Fruit fly (Drosophila melanogaster) whole organism, embryonic: Measurements from ENCODE around the gene CG6937.

Experiments
- Atf3 ChIP-seq: fragments of 200-800 bp; sonication (Bioruptor generic); optimal IDR thresholded peaks from 3 replicates; lab custom pipeline; 2016; ENCODE audit warnings: missing biosample characterization, missing genetic modification characterization
- Blimp-1 ChIP-seq: fragments of 200-800 bp; sonication (Bioruptor generic); optimal IDR thresholded peaks from 3 replicates; lab custom pipeline; 2018; ENCODE audit warnings: missing biosample characterization, missing genetic modification characterization, mild to moderate bottlenecking, moderate library complexity, missing genetic modification reagents
- CG10209 ChIP-seq: fragments of 200-800 bp; sonication (Bioruptor generic); optimal IDR thresholded peaks from 3 replicates; lab custom pipeline; 2017; ENCODE audit warnings: missing biosample characterization, mild to moderate bottlenecking, missing genetic modification characterization, missing genetic modification reagents
- CG10321 ChIP-seq: fragments of 200-800 bp; sonication (Bioruptor generic); IDR thresholded peaks from 2 replicates; pipeline ENCODE4 v1.3.6; 2022; ENCODE audit warnings: missing biosample characterization, missing genetic modification characterization
- CG10654 ChIP-seq: fragments of 200-800 bp; sonication (Bioruptor generic); optimal IDR thresholded peaks from 2 replicates; lab custom pipeline; 2016; ENCODE audit warnings: missing biosample characterization, missing genetic modification characterization
- CG10959 ChIP-seq: fragments of 200-800 bp; sonication (Bioruptor generic); IDR thresholded peaks from 2 replicates; pipeline ENCODE4 v1.3.6; 2022; ENCODE audit warnings: missing biosample characterization, missing genetic modification characterization
- CG12219 ChIP-seq: fragments of 200-800 bp; sonication (Bioruptor generic); optimal IDR thresholded peaks from 3 replicates; lab custom pipeline; 2018; ENCODE audit warnings: missing biosample characterization, mild to moderate bottlenecking, missing genetic modification characterization
- CG12236 ChIP-seq: fragments of 200-800 bp; sonication (Bioruptor generic); optimal IDR thresholded peaks from 2 replicates; lab custom pipeline; 2016; ENCODE audit warnings: missing biosample characterization, missing genetic modification characterization
- CG12391 ChIP-seq: fragments of 200-800 bp; sonication (Bioruptor generic); optimal IDR thresholded peaks from 3 replicates; lab custom pipeline; 2018; ENCODE audit warnings: missing biosample characterization, mild to moderate bottlenecking, missing genetic modification characterization, moderate library complexity
- CG13296 ChIP-seq: fragments of 200-800 bp; sonication (Bioruptor generic); optimal IDR thresholded peaks from 3 replicates; lab custom pipeline; 2018; ENCODE audit warnings: missing biosample characterization, mild to moderate bottlenecking, missing genetic modification characterization
- CG15073 ChIP-seq: fragments of 200-800 bp; sonication (Bioruptor generic); optimal IDR thresholded peaks from 2 replicates; lab custom pipeline; 2016; ENCODE audit warnings: missing biosample characterization, missing genetic modification characterization
- CG16813 ChIP-seq: fragments of 200-800 bp; sonication (Bioruptor generic); IDR thresholded peaks from 3 replicates; pipeline ENCODE4 v1.3.6; 2022; ENCODE audit warnings: missing biosample characterization, missing genetic modification characterization; ENCODE audit not compliant: partially characterized antibody
- CG17361 ChIP-seq: fragments of 200-800 bp; sonication (Bioruptor generic); IDR thresholded peaks from 3 replicates; pipeline ENCODE4 v1.3.6; 2022; ENCODE audit warnings: missing biosample characterization, missing genetic modification characterization
- CG17912 ChIP-seq: fragments of 200-800 bp; sonication (Bioruptor generic); optimal IDR thresholded peaks from 2 replicates; lab custom pipeline; 2018; ENCODE audit warnings: missing biosample characterization, mild to moderate bottlenecking, missing genetic modification characterization
- CG1832 ChIP-seq: fragments of 200-800 bp; sonication (Bioruptor generic); optimal IDR thresholded peaks from 2 replicates; lab custom pipeline; 2017; ENCODE audit warnings: missing biosample characterization, mild to moderate bottlenecking, missing genetic modification characterization, inconsistent platforms
- CG2116 ChIP-seq: fragments of 200-800 bp; sonication (Bioruptor generic); optimal IDR thresholded peaks from 3 replicates; lab custom pipeline; 2018; ENCODE audit warnings: missing biosample characterization, mild to moderate bottlenecking, missing genetic modification characterization
- CG2120 ChIP-seq: fragments of 200-800 bp; sonication (Bioruptor generic); optimal IDR thresholded peaks from 3 replicates; lab custom pipeline; 2016; ENCODE audit warnings: missing biosample characterization, missing genetic modification characterization
- CG2712 ChIP-seq: fragments of 200-800 bp; optimal IDR thresholded peaks from 3 replicates; lab custom pipeline; 2019; ENCODE audit warnings: missing biosample characterization, mild to moderate bottlenecking, missing genetic modification characterization, moderate library complexity
- CG34376 ChIP-seq: fragments of 200-800 bp; sonication (Bioruptor generic); optimal IDR thresholded peaks from 2 replicates; lab custom pipeline; 2018; ENCODE audit warnings: missing biosample characterization, mild to moderate bottlenecking, missing genetic modification characterization
- CG4617 ChIP-seq: fragments of 200-800 bp; sonication (Bioruptor generic); optimal IDR thresholded peaks from 3 replicates; lab custom pipeline; 2016; ENCODE audit warnings: missing biosample characterization, missing genetic modification characterization, borderline replicate concordance
- CG6813 ChIP-seq: fragments of 200-800 bp; sonication (Bioruptor generic); optimal IDR thresholded peaks from 2 replicates; lab custom pipeline; 2017; ENCODE audit warnings: missing biosample characterization, missing genetic modification characterization, mild to moderate bottlenecking, moderate library complexity, missing genetic modification reagents
- CG7271 ChIP-seq: fragments of 200-800 bp; sonication (Bioruptor generic); optimal IDR thresholded peaks from 2 replicates; lab custom pipeline; 2018; ENCODE audit warnings: missing biosample characterization, mild to moderate bottlenecking, missing genetic modification characterization, moderate library complexity
- Dfd ChIP-seq, 2 experiments: fragments of >200 bp; optimal IDR thresholded peaks; 2 replicates each; lab custom pipeline; 2017; ENCODE audit warnings: missing biosample characterization in 2 of 2, missing genetic modification characterization in 2 of 2
- E2f1 ChIP-seq: fragments of 200-800 bp; sonication (Bioruptor generic); IDR thresholded peaks from 2 replicates; pipeline ENCODE4 v1.3.6; 2022; ENCODE audit warnings: missing biosample characterization, missing genetic modification characterization
- Ets65A ChIP-seq: fragments of 200-800 bp; sonication (Bioruptor generic); peaks from one replicate; lab custom pipeline; 2016; ENCODE audit warnings: missing biosample characterization, missing genetic modification characterization
- Hr51 ChIP-seq, 2 experiments: fragments of 200-800 bp; sonication (Bioruptor generic); optimal IDR thresholded peaks; 2 replicates in 1 of 2; 3 replicates in 1 of 2; lab custom pipeline; 2016 to 2018; ENCODE audit warnings: missing biosample characterization in 2 of 2, missing genetic modification characterization in 2 of 2, mild to moderate bottlenecking in 1 of 2, moderate library complexity in 1 of 2
- Jarid2 ChIP-seq: fragments of 200-800 bp; sonication (Bioruptor generic); optimal IDR thresholded peaks from 3 replicates; lab custom pipeline; 2017; ENCODE audit warnings: mild to moderate bottlenecking, missing biosample characterization, missing genetic modification reagents, missing genetic modification characterization
- NC2β ChIP-seq: fragments of 200-800 bp; sonication (Bioruptor generic); optimal IDR thresholded peaks from 2 replicates; lab custom pipeline; 2016; ENCODE audit warnings: missing biosample characterization, missing genetic modification characterization
- Neu2 ChIP-seq: fragments of 200-800 bp; sonication (Bioruptor generic); optimal IDR thresholded peaks from 3 replicates; lab custom pipeline; 2016; ENCODE audit warnings: missing biosample characterization, missing genetic modification characterization, borderline replicate concordance
- Ptx1 ChIP-seq: fragments of 200-800 bp; sonication (Bioruptor generic); IDR thresholded peaks from 2 replicates; pipeline ENCODE4 v1.3.6; 2022; ENCODE audit warnings: missing biosample characterization, missing genetic modification characterization
- Side ChIP-seq: fragments of 200-800 bp; sonication (Bioruptor generic); optimal IDR thresholded peaks from 2 replicates; lab custom pipeline; 2016; ENCODE audit warnings: missing biosample characterization, missing genetic modification characterization
- az2 ChIP-seq: fragments of 200-800 bp; sonication (Bioruptor generic); optimal IDR thresholded peaks from 3 replicates; lab custom pipeline; 2016; ENCODE audit warnings: missing biosample characterization, missing genetic modification characterization
- cg ChIP-seq: fragments of 200-800 bp; sonication (Bioruptor generic); optimal IDR thresholded peaks from 3 replicates; lab custom pipeline; 2019; ENCODE audit warnings: missing biosample characterization, mild to moderate bottlenecking, missing genetic modification characterization, moderate library complexity
- crc ChIP-seq: fragments of 200-800 bp; sonication (Bioruptor generic); optimal IDR thresholded peaks from 2 replicates; lab custom pipeline; 2016; ENCODE audit warnings: missing biosample characterization, missing genetic modification characterization
- crol ChIP-seq: fragments of 200-800 bp; sonication (Bioruptor generic); IDR thresholded peaks from 2 replicates; pipeline ENCODE4 v1.3.6; 2022; ENCODE audit warnings: missing biosample characterization, missing genetic modification characterization
- fu2 ChIP-seq: fragments of 200-800 bp; sonication (Bioruptor generic); optimal IDR thresholded peaks from 2 replicates; lab custom pipeline; 2016; ENCODE audit warnings: missing biosample characterization, missing genetic modification characterization
- gcm2 ChIP-seq: fragments of 200-800 bp; sonication (Bioruptor generic); optimal IDR thresholded peaks from 2 replicates; lab custom pipeline; 2016; ENCODE audit warnings: missing biosample characterization, missing genetic modification characterization
- grn ChIP-seq: fragments of 200-800 bp; sonication (Bioruptor generic); optimal IDR thresholded peaks from 3 replicates; lab custom pipeline; 2017; ENCODE audit warnings: missing biosample characterization, missing genetic modification characterization
- hbn ChIP-seq: fragments of 200-800 bp; sonication (Bioruptor generic); IDR thresholded peaks from 2 replicates; pipeline ENCODE4 v1.3.6; 2022; ENCODE audit warnings: missing biosample characterization, missing genetic modification characterization; ENCODE audit not compliant: partially characterized antibody
- jumu ChIP-seq: fragments of 200-800 bp; sonication (Bioruptor generic); optimal IDR thresholded peaks from 3 replicates; lab custom pipeline; 2016; ENCODE audit warnings: missing biosample characterization, missing genetic modification characterization
- pzg ChIP-seq: fragments of 200-800 bp; sonication (Bioruptor generic); optimal IDR thresholded peaks from 3 replicates; lab custom pipeline; 2018; ENCODE audit warnings: missing biosample characterization, mild to moderate bottlenecking, missing genetic modification characterization, moderate library complexity
- ranshi ChIP-seq: fragments of 200-800 bp; sonication (Bioruptor generic); IDR thresholded peaks from 2 replicates; pipeline ENCODE4 v1.3.6; 2022; ENCODE audit warnings: missing biosample characterization, missing genetic modification characterization
- scrt ChIP-seq: fragments of 200-800 bp; sonication (Bioruptor generic); optimal IDR thresholded peaks from 2 replicates; lab custom pipeline; 2018; ENCODE audit warnings: missing biosample characterization, mild to moderate bottlenecking, missing genetic modification characterization, moderate library complexity
- sna ChIP-seq: fragments of 200-800 bp; sonication (Bioruptor generic); IDR thresholded peaks from 2 replicates; pipeline ENCODE4 v1.3.6; 2022; ENCODE audit warnings: missing biosample characterization, missing genetic modification characterization; ENCODE audit not compliant: partially characterized antibody
- ssp ChIP-seq: fragments of 200-800 bp; sonication (Bioruptor generic); IDR thresholded peaks from 2 replicates; pipeline ENCODE4 v1.3.6; 2022; ENCODE audit warnings: missing biosample characterization, missing genetic modification characterization
- tio ChIP-seq: fragments of 200-800 bp; sonication (Bioruptor generic); optimal IDR thresholded peaks from 2 replicates; lab custom pipeline; 2017; ENCODE audit warnings: missing biosample characterization, missing genetic modification characterization, inconsistent platforms
- vnd ChIP-seq: fragments of 200-800 bp; sonication (Bioruptor generic); IDR thresholded peaks from 3 replicates; pipeline ENCODE4 v1.3.6; 2022; ENCODE audit warnings: missing biosample characterization, missing genetic modification characterization; ENCODE audit not compliant: partially characterized antibody
- vvl ChIP-seq: fragments of 200-800 bp; sonication (Bioruptor generic); IDR thresholded peaks from 2 replicates; pipeline ENCODE4 v1.3.6; 2022; ENCODE audit warnings: missing biosample characterization, missing genetic modification characterization
- wor ChIP-seq: fragments of 200-800 bp; sonication (Bioruptor generic); IDR thresholded peaks from 2 replicates; pipeline ENCODE4 v1.3.6; 2022; ENCODE audit warnings: missing biosample characterization, missing genetic modification characterization

The CG6937 gene

DNA sequence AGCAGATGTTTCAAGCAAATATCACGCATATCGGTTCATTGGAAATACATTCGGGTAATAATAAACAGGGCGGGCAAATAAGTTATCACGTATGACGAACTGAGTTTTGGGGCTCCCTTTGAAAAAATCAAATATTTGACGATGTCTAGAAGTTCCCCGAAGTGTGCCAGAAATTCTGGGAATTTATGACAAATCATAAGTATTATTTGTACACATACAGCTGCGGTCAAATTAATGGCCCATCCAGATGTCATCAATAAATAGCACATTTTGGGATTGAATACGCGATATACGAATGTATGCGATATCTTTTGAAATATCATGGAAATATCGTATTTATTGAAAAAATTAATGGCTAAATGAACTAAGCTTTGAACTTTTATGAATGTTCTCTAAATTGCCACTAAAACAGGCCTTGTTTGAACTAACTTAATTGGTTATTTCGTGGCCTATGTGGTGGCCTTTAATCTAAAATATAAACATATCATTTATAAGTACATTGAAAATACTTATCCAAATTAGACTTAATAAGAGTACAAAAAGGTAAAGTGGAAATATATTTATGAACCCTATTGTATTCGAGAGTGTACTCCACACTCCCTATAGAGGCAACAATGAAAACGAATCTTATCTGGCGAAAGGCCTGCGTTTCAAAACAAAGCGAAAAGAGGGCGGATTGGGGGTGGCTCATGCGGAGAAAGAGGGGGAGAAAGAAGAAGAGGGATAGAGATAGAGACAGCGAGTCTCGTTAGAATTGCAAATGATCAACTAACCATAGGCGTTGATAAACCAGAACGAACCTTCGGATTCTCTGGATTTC is 41.2 kb downstream of the CG6937 start:
- TF ChIP-seq CG2120 (GFP tag; lab: Kevin White, UChicago) (peak; percentile 37), CG17361 (GFP tag; lab: Robert Waterston, UW) (peak; percentile 73; the same call in 2 of the 3 replicates), CG6813 (peak; percentile 8), CG15073 (no peak), fu2 (GFP tag; lab: Kevin White, UChicago) (no peak), scrt (GFP tag; lab: Kevin White, UChicago) (no peak), Ptx1 (GFP tag; lab: Robert Waterston, UW) (no peak), CG10321 (no peak), CG16813 (GFP tag; lab: Robert Waterston, UW) (no peak), sna (no peak), Hr51 (GFP tag; optimal IDR thresholded peaks at IDR 0.05; lab: Kevin White, UChicago) (peak in 1 of 2 experiments; percentile 47), Neu2 (GFP tag; lab: Kevin White, UChicago) (no peak), Side (GFP tag; lab: Kevin White, UChicago) (no peak), CG34376 (GFP tag; lab: Kevin White, UChicago) (no peak), vvl (GFP tag; lab: Robert Waterston, UW) (peak; percentile 23; the same call in 1 of the 2 replicates), jumu (GFP tag; lab: Kevin White, UChicago) (no peak), vnd (GFP tag; lab: Robert Waterston, UW) (no peak), CG10654 (no peak), E2f1 (GFP tag; lab: Robert Waterston, UW) (no peak), gcm2 (GFP tag; lab: Kevin White, UChicago) (no peak), crc (no peak), grn (GFP tag; lab: Kevin White, UChicago) (no peak), CG12236 (no peak), ssp (GFP tag; lab: Robert Waterston, UW) (no peak), CG12219 (no peak), CG10959 (GFP tag; lab: Robert Waterston, UW) (no peak), hbn (GFP tag; lab: Robert Waterston, UW) (no peak), tio (peak; percentile 56), ranshi (no peak), CG1832 (GFP tag; lab: Kevin White, UChicago) (no peak), Dfd (GFP tag; optimal IDR thresholded peaks at IDR 0.05; lab: Kevin White, UChicago) (no peak), CG12391 (tag; lab: Kevin White, UChicago) (peak; percentile 59), az2 (GFP tag; lab: Kevin White, UChicago) (peak; percentile 58), Atf3 (GFP tag; lab: Kevin White, UChicago) (no peak), CG17912 (GFP tag; lab: Kevin White, UChicago) (no peak), CG4617 (GFP tag; lab: Kevin White, UChicago) (no peak), CG10209 (peak; percentile 24), pzg (GFP tag; lab: Kevin White, UChicago) (no peak), Jarid2 (GFP tag; lab: Kevin White, UChicago) (no peak), CG2116 (GFP tag; lab: Kevin White, UChicago) (no peak), cg (GFP tag; lab: Kevin White, UChicago) (no peak), CG13296 (GFP tag; lab: Kevin White, UChicago) (no peak), crol (peak; percentile 70), Blimp-1 (peak; percentile 54), Ets65A (no peak), CG7271 (tag; lab: Kevin White, UChicago) (no peak), NC2β (GFP tag; lab: Kevin White, UChicago) (no peak), CG2712 (tag; lab: Kevin White, UChicago) (peak; percentile 74), wor (GFP tag; lab: Robert Waterston, UW) (no peak)
